Fruit fly (Drosophila melanogaster) whole organism, pupa: ENCODE data around the gene CG43880.

Experiments
- CG10348 ChIP-seq: fragments of 200-800 bp; sonication (Bioruptor generic); IDR thresholded peaks from 2 replicates; pipeline ENCODE4 v1.3.6; 2022; ENCODE audit warnings: missing biosample characterization, missing genetic modification characterization
- CG12605 ChIP-seq: fragments of 200-800 bp; sonication (Bioruptor generic); IDR thresholded peaks from 2 replicates; pipeline ENCODE4 v1.3.6; 2022; ENCODE audit warnings: missing biosample characterization, missing genetic modification characterization
- CG13204 ChIP-seq: fragments of 200-800 bp; sonication (Bioruptor generic); optimal IDR thresholded peaks from 2 replicates; lab custom pipeline; 2018; ENCODE audit warnings: missing biosample characterization, mild to moderate bottlenecking, missing genetic modification characterization, moderate library complexity
- CG14655 ChIP-seq: fragments of 200-800 bp; sonication (Bioruptor generic); optimal IDR thresholded peaks from 3 replicates; lab custom pipeline; 2017; ENCODE audit warnings: mild to moderate bottlenecking, missing biosample characterization, missing genetic modification reagents, missing genetic modification characterization
- CG15710 ChIP-seq: fragments of 200-800 bp; sonication (Bioruptor generic); optimal IDR thresholded peaks from 2 replicates; lab custom pipeline; 2018; ENCODE audit warnings: missing biosample characterization, mild to moderate bottlenecking, missing genetic modification characterization, moderate library complexity
- CG17806 ChIP-seq: fragments of 200-800 bp; sonication (Bioruptor generic); optimal IDR thresholded peaks from 2 replicates; lab custom pipeline; 2018; ENCODE audit warnings: missing biosample characterization, mild to moderate bottlenecking, missing genetic modification characterization, moderate library complexity
- CG32121 ChIP-seq: fragments of 200-800 bp; sonication (Bioruptor generic); IDR thresholded peaks from 2 replicates; pipeline ENCODE4 v1.3.6; 2022; ENCODE audit warnings: missing biosample characterization, missing genetic modification characterization
- CG34367 ChIP-seq: fragments of 200-800 bp; sonication (Bioruptor generic); optimal IDR thresholded peaks from 2 replicates; lab custom pipeline; 2018; ENCODE audit warnings: missing biosample characterization, mild to moderate bottlenecking, missing genetic modification characterization
- CG4496 ChIP-seq: fragments of 200-800 bp; sonication (Bioruptor generic); IDR thresholded peaks from 3 replicates; pipeline ENCODE4 v1.3.6; 2022; ENCODE audit warnings: missing biosample characterization, missing genetic modification characterization
- CG8159 ChIP-seq: fragments of 200-800 bp; sonication (Bioruptor generic); optimal IDR thresholded peaks from 3 replicates; lab custom pipeline; 2018; ENCODE audit warnings: missing biosample characterization, mild to moderate bottlenecking, missing genetic modification characterization, moderate library complexity
- CG8301 ChIP-seq: fragments of 200-800 bp; sonication (Bioruptor generic); optimal IDR thresholded peaks from 2 replicates; lab custom pipeline; 2018; ENCODE audit warnings: missing biosample characterization, mild to moderate bottlenecking, missing genetic modification characterization
- CG9948 ChIP-seq: fragments of 200-800 bp; sonication (Bioruptor generic); optimal IDR thresholded peaks from 2 replicates; lab custom pipeline; 2018; ENCODE audit warnings: missing biosample characterization, mild to moderate bottlenecking, missing genetic modification characterization, moderate library complexity
- D1 ChIP-seq: fragments of 200-800 bp; sonication (Bioruptor generic); optimal IDR thresholded peaks from 2 replicates; lab custom pipeline; 2018; ENCODE audit warnings: missing biosample characterization, mild to moderate bottlenecking, missing genetic modification characterization, moderate library complexity
- EcR ChIP-seq: fragments of 200-800 bp; sonication (Bioruptor generic); optimal IDR thresholded peaks from 3 replicates; lab custom pipeline; 2019; ENCODE audit warnings: missing biosample characterization, missing genetic modification characterization, mild to moderate bottlenecking, moderate library complexity, missing genetic modification reagents
- Ets98B ChIP-seq: fragments of 200-800 bp; sonication (Bioruptor generic); IDR thresholded peaks from 2 replicates; pipeline ENCODE4 v1.3.6; 2022; ENCODE audit warnings: missing biosample characterization, missing genetic modification characterization
- Pif1A ChIP-seq: fragments of 200-800 bp; sonication (Bioruptor generic); optimal IDR thresholded peaks from 3 replicates; lab custom pipeline; 2016; ENCODE audit warnings: missing biosample characterization, missing genetic modification characterization
- Pif1B ChIP-seq: fragments of 200-800 bp; sonication (Bioruptor generic); optimal IDR thresholded peaks from 3 replicates; lab custom pipeline; 2016; ENCODE audit warnings: missing biosample characterization, missing genetic modification characterization
- Snoo ChIP-seq: fragments of 200-800 bp; sonication (Bioruptor generic); optimal IDR thresholded peaks from 3 replicates; lab custom pipeline; 2017; ENCODE audit warnings: missing biosample characterization, mild to moderate bottlenecking, missing genetic modification characterization, inconsistent platforms
- fd96Ca ChIP-seq: fragments of 200-800 bp; sonication (Bioruptor generic); IDR thresholded peaks from 3 replicates; pipeline ENCODE4 v1.3.6; 2022; ENCODE audit warnings: missing biosample characterization, missing genetic modification characterization
- gl ChIP-seq: fragments of 200-800 bp; sonication (Bioruptor generic); optimal IDR thresholded peaks from 2 replicates; lab custom pipeline; 2018; ENCODE audit warnings: missing biosample characterization, mild to moderate bottlenecking, missing genetic modification characterization
- rn ChIP-seq: fragments of 200-800 bp; sonication (Bioruptor generic); IDR thresholded peaks from 2 replicates; pipeline ENCODE4 v1.3.6; 2022; ENCODE audit warnings: missing biosample characterization, missing genetic modification characterization

Gene CG43880

dm6 chr3L:7976081-7976483 lies 30.0 kb upstream of the CG43880 start, which contains the start of the genes HP4 and CG8209:
Gene HP4 (minus strand): TSS chr3L:7976154.
Gene CG8209 (plus strand): TSS chr3L:7976406.
- TF ChIP-seq Ets98B (GFP tag; lab: Robert Waterston, UW), result peak; percentile 74
- TF ChIP-seq EcR (GFP tag; lab: Kevin White, UChicago), result no peak
- peak; percentile 60 for TF ChIP-seq CG9948 (tag; lab: Kevin White, UChicago)
- peak; percentile 70 for TF ChIP-seq Snoo (tag; lab: Kevin White, UChicago)
- TF ChIP-seq CG8159 (tag; lab: Kevin White, UChicago), result peak; percentile 77
- TF ChIP-seq CG8301 (tag; lab: Kevin White, UChicago), result no peak
- peak; percentile 70 for TF ChIP-seq CG15710 (tag; lab: Kevin White, UChicago)
- TF ChIP-seq gl (tag; lab: Kevin White, UChicago), result no peak
- peak; percentile 68 for TF ChIP-seq D1 (tag; lab: Kevin White, UChicago)
- TF ChIP-seq CG32121 (GFP tag; lab: Robert Waterston, UW), result peak; percentile 83
- peak; percentile 71; the same call in 1 of the 2 replicates for TF ChIP-seq rn (GFP tag; lab: Robert Waterston, UW)
- no peak for TF ChIP-seq CG12605
- TF ChIP-seq CG34367 (tag; lab: Kevin White, UChicago), result peak; percentile 55
- peak; percentile 70 for TF ChIP-seq CG17806 (tag; lab: Kevin White, UChicago)

- TF ChIP-seq CG13204 (GFP tag; lab: Kevin White, UChicago) (no peak), CG8301 (tag; lab: Kevin White, UChicago) (no peak), Ets98B (GFP tag; lab: Robert Waterston, UW) (no peak), Pif1B (no peak), EcR (GFP tag; lab: Kevin White, UChicago) (no peak), CG9948 (tag; lab: Kevin White, UChicago) (no peak), fd96Ca (GFP tag; lab: Robert Waterston, UW) (no peak), CG34367 (tag; lab: Kevin White, UChicago) (no peak), CG14655 (no peak), Snoo (tag; lab: Kevin White, UChicago) (no peak), CG12605 (no peak), Pif1A (GFP tag; lab: Kevin White, UChicago) (no peak), CG15710 (tag; lab: Kevin White, UChicago) (no peak), rn (GFP tag; lab: Robert Waterston, UW) (no peak)
- TF ChIP-seq, all 21 proteins: peak for 0
Measured at dm6 chr3L:7974671-7975281, 28.7 kb upstream of the CG43880 start, which contains the start of gene CG8042. Gene CG8042 (minus strand): TSS chr3L:7974991.

- TF ChIP-seq CG15710 (tag; lab: Kevin White, UChicago) (no peak), gl (tag; lab: Kevin White, UChicago) (no peak), Ets98B (GFP tag; lab: Robert Waterston, UW) (no peak), rn (GFP tag; lab: Robert Waterston, UW) (no peak), EcR (GFP tag; lab: Kevin White, UChicago) (no peak), Pif1B (no peak), CG12605 (no peak), CG32121 (GFP tag; lab: Robert Waterston, UW) (no peak), fd96Ca (GFP tag; lab: Robert Waterston, UW) (no peak), CG13204 (GFP tag; lab: Kevin White, UChicago) (no peak), Snoo (tag; lab: Kevin White, UChicago) (no peak), D1 (tag; lab: Kevin White, UChicago) (no peak), CG34367 (tag; lab: Kevin White, UChicago) (no peak), CG14655 (no peak), CG9948 (tag; lab: Kevin White, UChicago) (no peak), CG4496 (no peak), CG10348 (GFP tag; lab: Robert Waterston, UW) (no peak), Pif1A (GFP tag; lab: Kevin White, UChicago) (no peak), CG8159 (tag; lab: Kevin White, UChicago) (no peak), CG8301 (tag; lab: Kevin White, UChicago) (no peak)
Measured at dm6 chr3L:7970442-7970841, 24.3 kb upstream of the CG43880 start, which contains the start of gene RNaseX25. Gene RNaseX25 (plus strand): TSS chr3L:7970588.

dm6 chr3L:7968422-7969030 lies 22.4 kb upstream of the CG43880 start:
- no peak for TF ChIP-seq rn (GFP tag; lab: Robert Waterston, UW)
- TF ChIP-seq Ets98B (GFP tag; lab: Robert Waterston, UW), result no peak

dm6 chr3L:7967203-7967602 lies 21.1 kb upstream of the CG43880 start:
- TF ChIP-seq Ets98B (GFP tag; lab: Robert Waterston, UW) (no peak), CG9948 (tag; lab: Kevin White, UChicago) (no peak), EcR (GFP tag; lab: Kevin White, UChicago) (no peak), rn (GFP tag; lab: Robert Waterston, UW) (no peak), Pif1A (GFP tag; lab: Kevin White, UChicago) (no peak), CG34367 (tag; lab: Kevin White, UChicago) (no peak), CG4496 (no peak), CG8159 (tag; lab: Kevin White, UChicago) (no peak), CG12605 (no peak), CG32121 (GFP tag; lab: Robert Waterston, UW) (no peak), D1 (tag; lab: Kevin White, UChicago) (no peak), Pif1B (no peak), fd96Ca (GFP tag; lab: Robert Waterston, UW) (no peak), CG15710 (tag; lab: Kevin White, UChicago) (no peak), CG17806 (tag; lab: Kevin White, UChicago) (no peak), gl (tag; lab: Kevin White, UChicago) (no peak), CG10348 (GFP tag; lab: Robert Waterston, UW) (no peak)
